Fruit fly (Drosophila melanogaster): ENCODE results near the gene Nnf1b.

Gene Nnf1b

DNA sequence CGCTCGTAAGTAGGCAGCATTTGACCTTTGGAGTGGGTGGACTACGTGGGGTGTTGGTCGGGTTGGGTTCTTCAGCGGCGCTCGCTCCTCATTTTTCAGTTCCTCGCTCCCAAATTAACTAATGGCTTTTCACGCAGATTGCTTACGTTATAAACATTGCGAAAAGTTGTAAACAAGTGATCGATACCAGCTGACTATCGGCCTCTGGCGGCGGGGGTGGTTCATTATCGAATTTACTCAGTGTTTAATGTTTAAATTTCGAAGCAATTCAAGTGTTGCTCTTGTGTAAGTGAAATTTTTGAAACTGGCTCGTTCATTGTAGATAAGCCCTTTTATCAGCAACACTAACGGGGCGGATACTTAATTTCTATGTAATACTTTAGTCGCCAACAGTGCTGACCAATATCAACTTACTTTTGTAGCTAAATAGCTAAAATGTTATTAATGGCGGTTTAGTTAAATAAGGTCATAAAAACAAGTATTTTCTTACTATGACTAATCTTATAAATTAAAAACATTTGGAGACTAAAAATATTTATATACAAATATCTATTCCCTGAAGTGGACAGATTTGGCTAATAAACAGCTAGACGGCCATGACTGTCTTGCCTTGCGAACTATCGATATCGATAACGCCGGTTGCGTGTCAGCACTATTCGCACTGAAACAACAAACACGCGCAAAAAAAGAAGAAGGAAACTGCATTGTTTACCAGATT, 9.1 kb downstream of the Nnf1b start, which contains the start of the genes PGAP2 and Clp (continued):
- TF ChIP-seq ato (GFP tag; IDR thresholded peaks at IDR 0.05; ENCODE audit: partially characterized antibody) (peak; percentile 31; the same call in 1 of the 2 replicates), Six4 (GFP tag; optimal IDR thresholded peaks at IDR 0.05) (peak; percentile 47), prd (optimal IDR thresholded peaks at IDR 0.05) (no peak), prd (GFP tag; IDR thresholded peaks at IDR 0.05) (peak; percentile 85), H15 (GFP tag; IDR thresholded peaks at IDR 0.05) (peak; percentile 73), nerfin-1 (tag; optimal IDR thresholded peaks at IDR 0.05) (peak; percentile 65), CG2202 (tag; optimal IDR thresholded peaks at IDR 0.05) (no peak), CG9609 (GFP tag; optimal IDR thresholded peaks at IDR 0.05) (peak; percentile 35), Bgb (GFP tag; IDR thresholded peaks at IDR 0.05; ENCODE audit: partially characterized antibody) (no peak), eyg (GFP tag; optimal IDR thresholded peaks at IDR 0.05) (no peak), CG12104 (GFP tag; optimal IDR thresholded peaks at IDR 0.05) (peak; percentile 79), CG3995 (GFP tag; optimal IDR thresholded peaks at IDR 0.05) (peak; percentile 9), CG13775 (GFP tag; optimal IDR thresholded peaks at IDR 0.05) (peak; percentile 82), HLHmδ (GFP tag; optimal IDR thresholded peaks at IDR 0.05) (no peak), CG6683 (GFP tag; optimal IDR thresholded peaks at IDR 0.05) (no peak), onecut (GFP tag; IDR thresholded peaks at IDR 0.05) (no peak; the same call in 1 of the 2 replicates), CG13894 (tag; optimal IDR thresholded peaks at IDR 0.05) (no peak), sens-2 (GFP tag; IDR thresholded peaks at IDR 0.05) (0 out of 2 replicates have a peak, but pooled peaks have one; percentile 7), otp (GFP tag; IDR thresholded peaks at IDR 0.05) (0 out of 3 replicates have a peak, but pooled peaks have one; percentile 26), CG7987 (GFP tag; optimal IDR thresholded peaks at IDR 0.05) (peak; percentile 23), Jarid2 (GFP tag; optimal IDR thresholded peaks at IDR 0.05) (no peak), CG32532 (GFP tag; IDR thresholded peaks at IDR 0.05) (peak; percentile 79), nom (GFP tag; optimal IDR thresholded peaks at IDR 0.05) (peak; percentile 3), CG2116 (GFP tag; optimal IDR thresholded peaks at IDR 0.05) (peak; percentile 72), bab2 (GFP tag; optimal IDR thresholded peaks at IDR 0.05) (peak; percentile 57), Trl (optimal IDR thresholded peaks at IDR 0.05) (no peak), Trl (GFP tag; optimal IDR thresholded peaks at IDR 0.05) (no peak), sug (tag; optimal IDR thresholded peaks at IDR 0.05) (peak; percentile 76), CG10321 (GFP tag; IDR thresholded peaks at IDR 0.05) (no peak), CG13287 (GFP tag; IDR thresholded peaks at IDR 0.05; ENCODE audit: partially characterized antibody) (peak; percentile 70; the same call in 1 of the 2 replicates), CG9797 (GFP tag; optimal IDR thresholded peaks at IDR 0.05) (peak; percentile 9), slou (GFP tag; optimal IDR thresholded peaks at IDR 0.05) (peak; percentile 49), CG12071 (GFP tag; optimal IDR thresholded peaks at IDR 0.05) (no peak), org-1 (GFP tag; optimal IDR thresholded peaks at IDR 0.05) (peak; percentile 16), Poxn (GFP tag; IDR thresholded peaks at IDR 0.05) (peak; percentile 23; the same call in 1 of the 2 replicates), CG11247 (GFP tag; IDR thresholded peaks at IDR 0.05) (peak; percentile 46; the same call in 1 of the 2 replicates), twi (tag; optimal IDR thresholded peaks at IDR 0.05) (peak; percentile 63), CG18011 (GFP tag; optimal IDR thresholded peaks at IDR 0.05) (peak; percentile 9), nmo (GFP tag; optimal IDR thresholded peaks at IDR 0.05) (peak; percentile 87), Hand (GFP tag; optimal IDR thresholded peaks at IDR 0.05) (no peak), Hr51 (GFP tag; optimal IDR thresholded peaks at IDR 0.05) (peak in 1 of 2 experiments; percentile 11), CG14667 (GFP tag; IDR thresholded peaks at IDR 0.05) (peak; percentile 53; the same call in 1 of the 2 replicates), Lim3 (GFP tag; IDR thresholded peaks at IDR 0.05) (no peak), zen (tag; optimal IDR thresholded peaks at IDR 0.05) (peak; percentile 62), pfk (GFP tag; optimal IDR thresholded peaks at IDR 0.05) (no peak), Dbx (GFP tag; IDR thresholded peaks at IDR 0.05) (peak; percentile 72; the same call in 2 of the 3 replicates), CG3065 (GFP tag; optimal IDR thresholded peaks at IDR 0.05) (peak; percentile 19), CG12942 (GFP tag; optimal IDR thresholded peaks at IDR 0.05) (peak; percentile 67), sqz (GFP tag; optimal IDR thresholded peaks at IDR 0.05) (no peak)

All from whole organism, embryonic.